Fruit fly (Drosophila melanogaster): Measurements from ENCODE around the gene Itpr.

The Itpr gene

DNA sequence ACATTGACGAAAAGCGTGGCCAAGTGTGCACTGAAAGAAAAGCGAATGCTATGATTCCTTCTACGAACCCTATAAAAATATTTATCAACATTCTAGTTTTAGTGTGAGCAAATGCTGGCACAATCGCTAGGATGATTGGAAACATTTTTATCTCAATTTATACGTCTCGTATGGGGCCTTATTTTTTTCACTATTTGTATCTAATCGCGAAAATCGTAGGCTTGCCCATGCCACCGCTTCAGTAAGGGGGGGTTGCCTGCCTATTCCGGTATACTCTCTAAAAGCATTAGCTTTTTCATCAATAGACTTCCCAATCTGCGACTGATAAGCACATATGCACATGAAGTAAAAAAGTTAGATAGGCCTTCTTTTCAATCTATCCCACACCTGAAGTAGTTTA, 48.7 kb downstream of the Itpr start (continued):
- TF ChIP-seq ranshi (GFP tag; IDR thresholded peaks at IDR 0.05) (peak; percentile 86), cato (GFP tag; optimal IDR thresholded peaks at IDR 0.05; ENCODE audit: borderline replicate concordance) (no peak), gsb (GFP tag; IDR thresholded peaks at IDR 0.05) (peak; percentile 59), crc (GFP tag; optimal IDR thresholded peaks at IDR 0.05) (peak; percentile 45), gfzf (GFP tag; optimal IDR thresholded peaks at IDR 0.05) (no peak), schlank (tag; optimal IDR thresholded peaks at IDR 0.05) (peak; percentile 69), gem (tag; optimal IDR thresholded peaks at IDR 0.05) (no peak), z (GFP tag; IDR thresholded peaks at IDR 0.05) (no peak; the same call in 2 of the 3 replicates), HLH4C (GFP tag; IDR thresholded peaks at IDR 0.05; ENCODE audit: partially characterized antibody) (no peak), stc (GFP tag; IDR thresholded peaks at IDR 0.05) (peak; percentile 84), CG12299 (tag; optimal IDR thresholded peaks at IDR 0.05) (peak; percentile 11), CG3163 (GFP tag; optimal IDR thresholded peaks at IDR 0.05) (peak; percentile 44), CG11504 (tag; optimal IDR thresholded peaks at IDR 0.05) (peak; percentile 88), seq (GFP tag; IDR thresholded peaks at IDR 0.05) (peak; percentile 84), sc (optimal IDR thresholded peaks at IDR 0.05) (no peak), sc (GFP tag; optimal IDR thresholded peaks at IDR 0.05) (peak; percentile 74), jing (GFP tag; optimal IDR thresholded peaks at IDR 0.05) (no peak), CG12236 (GFP tag; optimal IDR thresholded peaks at IDR 0.05) (no peak), hb (GFP tag; IDR thresholded peaks at IDR 0.05; ENCODE audit: partially characterized antibody) (no peak), CG7987 (GFP tag; optimal IDR thresholded peaks at IDR 0.05) (peak; percentile 64), bbx (GFP tag; IDR thresholded peaks at IDR 0.05; ENCODE audit: partially characterized antibody) (no peak), CG10462 (GFP tag; optimal IDR thresholded peaks at IDR 0.05) (peak; percentile 35), Hr51 (GFP tag; optimal IDR thresholded peaks at IDR 0.05) (peak in 1 of 2 experiments; percentile 73), Hey (tag; optimal IDR thresholded peaks at IDR 0.05) (peak; percentile 91), br (optimal IDR thresholded peaks at IDR 0.05) (no peak), shn (GFP tag; optimal IDR thresholded peaks at IDR 0.05) (peak; percentile 71), CG6854 (GFP tag; optimal IDR thresholded peaks at IDR 0.05) (peak; percentile 50), CG13424 (tag; optimal IDR thresholded peaks at IDR 0.05) (peak; percentile 79), vfl (GFP tag; optimal IDR thresholded peaks at IDR 0.05) (peak; percentile 17), gsb-n (tag; optimal IDR thresholded peaks at IDR 0.05) (no peak), sisA (GFP tag; IDR thresholded peaks at IDR 0.05) (peak; percentile 86), Spps (tag; optimal IDR thresholded peaks at IDR 0.05) (peak; percentile 32), pum (GFP tag; optimal IDR thresholded peaks at IDR 0.05) (peak; percentile 75), CG11247 (GFP tag; IDR thresholded peaks at IDR 0.05) (peak; percentile 82), CG8924 (tag; optimal IDR thresholded peaks at IDR 0.05) (peak; percentile 80), CG4707 (GFP tag; optimal IDR thresholded peaks at IDR 0.05) (peak; percentile 19), gcm2 (GFP tag; optimal IDR thresholded peaks at IDR 0.05) (peak; percentile 67), klu (GFP tag; IDR thresholded peaks at IDR 0.05) (peak; percentile 45; the same call in 1 of the 2 replicates), Lpt (GFP tag; optimal IDR thresholded peaks at IDR 0.05) (no peak), usp (GFP tag; optimal IDR thresholded peaks at IDR 0.05) (no peak), CG16779 (GFP tag; IDR thresholded peaks at IDR 0.05) (peak; percentile 71; the same call in 1 of the 2 replicates), CG1602 (GFP tag; optimal IDR thresholded peaks at IDR 0.05) (peak; percentile 56), CG8765 (GFP tag; IDR thresholded peaks at IDR 0.05) (0 out of 2 replicates have a peak, but pooled peaks have one; percentile 29), gce (GFP tag; IDR thresholded peaks at IDR 0.05) (peak; percentile 74), sug (tag; optimal IDR thresholded peaks at IDR 0.05) (peak; percentile 95), sqz (GFP tag; optimal IDR thresholded peaks at IDR 0.05) (no peak), NK7.1 (GFP tag; optimal IDR thresholded peaks at IDR 0.05) (peak; percentile 58), zen2 (GFP tag; IDR thresholded peaks at IDR 0.05; ENCODE audit: partially characterized antibody) (no peak), CG11456 (GFP tag; IDR thresholded peaks at IDR 0.05) (peak; percentile 83), Fer1 (GFP tag; optimal IDR thresholded peaks at IDR 0.05) (peak; percentile 82), Ets97D (GFP tag; optimal IDR thresholded peaks at IDR 0.05) (peak; percentile 38), D19A (tag; optimal IDR thresholded peaks at IDR 0.05) (peak; percentile 60)
